Worm (Caenorhabditis elegans) whole organism, late embryonic: ENCODE measurements around the gene pqn-32.
A peak's percentile ranks its signal among the peaks of the same experiment; 100 is the strongest.

Source experiments
- C08G9.2 ChIP-seq: sonication (generic microtip); optimal IDR thresholded peaks from 2 replicates; lab custom pipeline; 2016; ENCODE audit warnings: mild to moderate bottlenecking, missing genetic modification characterization, moderate library complexity, missing compliant biosample characterization
- C38D4.7 ChIP-seq: fragments of 200-800 bp; sonication (Bioruptor generic); optimal IDR thresholded peaks from 2 replicates; lab custom pipeline; 2018; ENCODE audit warnings: mild to moderate bottlenecking, missing genetic modification characterization, moderate library complexity, missing compliant biosample characterization
- F13H6.1 ChIP-seq: sonication (generic microtip); optimal IDR thresholded peaks from 2 replicates; lab custom pipeline; 2016; ENCODE audit warnings: missing genetic modification characterization, missing compliant biosample characterization
- K02D7.2 ChIP-seq: sonication (generic microtip); optimal IDR thresholded peaks from 2 replicates; lab custom pipeline; 2017; ENCODE audit warnings: mild to moderate bottlenecking, missing genetic modification characterization, missing compliant biosample characterization
- ahr-1 ChIP-seq: sonication (generic microtip); optimal IDR thresholded peaks from 2 replicates; lab custom pipeline; 2016; ENCODE audit warnings: missing genetic modification characterization, missing compliant biosample characterization
- ama-1 ChIP-seq: fragments of 150-350 bp; optimal IDR thresholded peaks from 2 replicates; lab custom pipeline; 2014
- ceh-14 ChIP-seq: sonication (generic microtip); optimal IDR thresholded peaks from 2 replicates; lab custom pipeline; 2016; ENCODE audit warnings: missing genotype, missing genetic modification characterization, missing compliant biosample characterization
- ceh-18 ChIP-seq: sonication (generic microtip); optimal IDR thresholded peaks from 2 replicates; lab custom pipeline; 2016; ENCODE audit warnings: missing genetic modification characterization, missing compliant biosample characterization
- ceh-2 ChIP-seq: sonication (generic microtip); optimal IDR thresholded peaks from 2 replicates; lab custom pipeline; 2016; ENCODE audit warnings: missing genotype, missing genetic modification characterization, missing compliant biosample characterization
- ceh-31 ChIP-seq: sonication (generic microtip); optimal IDR thresholded peaks from 2 replicates; lab custom pipeline; 2016; ENCODE audit warnings: missing genetic modification characterization, missing compliant biosample characterization
- ceh-34 ChIP-seq: sonication (generic microtip); optimal IDR thresholded peaks from 2 replicates; lab custom pipeline; 2016; ENCODE audit warnings: mild to moderate bottlenecking, missing genetic modification characterization, missing compliant biosample characterization
- che-1 ChIP-seq: sonication (generic microtip); optimal IDR thresholded peaks from 2 replicates; lab custom pipeline; 2016; ENCODE audit warnings: mild to moderate bottlenecking, missing genetic modification characterization, missing compliant biosample characterization
- dmd-4 ChIP-seq: sonication (generic microtip); optimal IDR thresholded peaks from 2 replicates; lab custom pipeline; 2016; ENCODE audit warnings: borderline replicate concordance, missing genetic modification characterization, missing compliant biosample characterization
- elt-2 ChIP-seq: sonication (generic microtip); optimal IDR thresholded peaks from 2 replicates; lab custom pipeline; 2016; ENCODE audit warnings: missing genetic modification reagents, missing genetic modification characterization, missing compliant biosample characterization
- elt-4 ChIP-seq: sonication (generic microtip); optimal IDR thresholded peaks from 2 replicates; lab custom pipeline; 2016; ENCODE audit warnings: missing genetic modification characterization, missing compliant biosample characterization
- ets-4 ChIP-seq: sonication (generic microtip); optimal IDR thresholded peaks from 2 replicates; lab custom pipeline; 2016; ENCODE audit warnings: missing genetic modification characterization, missing compliant biosample characterization
- eyg-1 ChIP-seq: sonication (generic microtip); optimal IDR thresholded peaks from 2 replicates; lab custom pipeline; 2016; ENCODE audit warnings: missing genotype, missing genetic modification characterization, missing compliant biosample characterization
- fax-1 ChIP-seq: sonication (generic microtip); optimal IDR thresholded peaks from 2 replicates; lab custom pipeline; 2016; ENCODE audit warnings: missing genotype, missing genetic modification characterization, missing compliant biosample characterization
- hlh-15 ChIP-seq: sonication (generic microtip); optimal IDR thresholded peaks from 2 replicates; lab custom pipeline; 2016; ENCODE audit warnings: missing genetic modification characterization, missing compliant biosample characterization
- hlh-6 ChIP-seq: sonication (generic microtip); optimal IDR thresholded peaks from 2 replicates; lab custom pipeline; 2016; ENCODE audit warnings: missing genotype, missing genetic modification characterization, missing compliant biosample characterization
- hlh-8 ChIP-seq: sonication (generic microtip); optimal IDR thresholded peaks from 2 replicates; lab custom pipeline; 2016; ENCODE audit warnings: missing genotype, missing genetic modification characterization, missing compliant biosample characterization
- lim-6 ChIP-seq: sonication (generic microtip); optimal IDR thresholded peaks from 2 replicates; lab custom pipeline; 2016; ENCODE audit warnings: missing genetic modification characterization, missing compliant biosample characterization
- nhr-11 ChIP-seq: fragments of 150-350 bp; optimal IDR thresholded peaks from 2 replicates; lab custom pipeline; 2014; ENCODE audit warnings: missing biosample characterization, missing genetic modification characterization
- nhr-232 ChIP-seq: sonication (generic microtip); optimal IDR thresholded peaks from 2 replicates; lab custom pipeline; 2016; ENCODE audit warnings: missing genetic modification characterization, missing compliant biosample characterization
- pag-3 ChIP-seq: sonication (generic microtip); optimal IDR thresholded peaks from 2 replicates; lab custom pipeline; 2016; ENCODE audit warnings: missing compliant biosample characterization, missing genetic modification characterization, borderline replicate concordance
- pax-1 ChIP-seq: fragments of 150-350 bp; optimal IDR thresholded peaks from 2 replicates; lab custom pipeline; 2014; ENCODE audit warnings: missing biosample characterization, missing genetic modification characterization
- pha-2 ChIP-seq: sonication (generic microtip); optimal IDR thresholded peaks from 2 replicates; lab custom pipeline; 2017; ENCODE audit warnings: mild to moderate bottlenecking, missing genetic modification characterization, missing compliant biosample characterization
- pros-1 ChIP-seq: fragments of 150-350 bp; optimal IDR thresholded peaks from 2 replicates; lab custom pipeline; 2014; ENCODE audit warnings: missing biosample characterization, missing genetic modification reagents, missing genetic modification characterization
- ref-2 ChIP-seq: sonication (generic microtip); optimal IDR thresholded peaks from 2 replicates; lab custom pipeline; 2016; ENCODE audit warnings: missing genetic modification characterization, missing compliant biosample characterization
- rnt-1 ChIP-seq: sonication (generic microtip); optimal IDR thresholded peaks from 2 replicates; lab custom pipeline; 2016; ENCODE audit warnings: missing genetic modification characterization, missing compliant biosample characterization
- sdc-2 ChIP-seq: sonication (generic microtip); optimal IDR thresholded peaks from 2 replicates; lab custom pipeline; 2016; ENCODE audit warnings: missing genotype, missing genetic modification characterization, missing compliant biosample characterization
- sox-2 ChIP-seq: fragments of 200-800 bp; sonication (Bioruptor generic); IDR thresholded peaks from 2 replicates; pipeline ENCODE4 v1.3.6; 2022; ENCODE audit warnings: missing genetic modification reagents, missing genetic modification characterization, missing compliant biosample characterization
- syd-9 ChIP-seq: sonication (generic microtip); optimal IDR thresholded peaks from 2 replicates; lab custom pipeline; 2016; ENCODE audit warnings: mild to moderate bottlenecking, missing genetic modification characterization, moderate library complexity, missing compliant biosample characterization
- tbx-2 ChIP-seq: sonication (generic microtip); optimal IDR thresholded peaks from 2 replicates; lab custom pipeline; 2016; ENCODE audit warnings: missing genetic modification characterization, missing compliant biosample characterization
- tbx-7 ChIP-seq: sonication (generic microtip); optimal IDR thresholded peaks from 2 replicates; lab custom pipeline; 2016; ENCODE audit warnings: missing genotype, missing genetic modification characterization, missing compliant biosample characterization
- ttx-3 ChIP-seq: sonication (generic microtip); optimal IDR thresholded peaks from 2 replicates; lab custom pipeline; 2016; ENCODE audit warnings: missing genetic modification reagents, missing genetic modification characterization, missing compliant biosample characterization
- unc-3 ChIP-seq, 2 experiments: fragments of 200-800 bp in 1 of 2; sonication (Bioruptor generic) in 1 of 2; sonication (generic microtip) in 1 of 2; conservative IDR thresholded peaks in 1 of 2; optimal IDR thresholded peaks in 1 of 2; 2 replicates each; pipeline versions ENCODE4 v1.3.6 to Lab custom; 2016 to 2022; ENCODE audit warnings: missing compliant biosample characterization in 2 of 2, missing genetic modification characterization in 2 of 2, missing genetic modification reagents in 1 of 2
- unc-42 ChIP-seq: sonication (generic microtip); optimal IDR thresholded peaks from 2 replicates; lab custom pipeline; 2016; ENCODE audit warnings: missing genotype, missing genetic modification characterization, missing compliant biosample characterization
- unc-55 ChIP-seq: sonication (generic microtip); optimal IDR thresholded peaks from 2 replicates; lab custom pipeline; 2017; ENCODE audit warnings: missing biosample characterization, missing genetic modification reagents, missing genetic modification characterization
- unc-86 ChIP-seq: sonication (generic microtip); optimal IDR thresholded peaks from 2 replicates; lab custom pipeline; 2016; ENCODE audit warnings: missing genetic modification characterization, missing compliant biosample characterization
- zip-5 ChIP-seq: sonication (generic microtip); optimal IDR thresholded peaks from 2 replicates; lab custom pipeline; 2016; ENCODE audit warnings: missing genetic modification characterization, missing compliant biosample characterization
- ztf-16 ChIP-seq: sonication (generic microtip); optimal IDR thresholded peaks from 2 replicates; lab custom pipeline; 2017; ENCODE audit warnings: missing genetic modification characterization, missing compliant biosample characterization

pqn-32 gene

ce11 chrII:13117135-13117534, 9.3 kb downstream of the pqn-32 start, which contains the start of gene gfm-1:
gfm-1 (plus strand) TSS chrII:13117483.
- TF ChIP-seq hlh-8 (tag; lab: Kevin White, UChicago) (peak; percentile 81), ahr-1 (tag; lab: Kevin White, UChicago) (peak; percentile 36), tbx-2 (tag; lab: Kevin White, UChicago) (peak; percentile 85), hlh-15 (tag; lab: Kevin White, UChicago) (peak; percentile 25), ets-4 (peak; percentile 67), C08G9.2 (tag; lab: Kevin White, UChicago) (peak; percentile 84), unc-86 (tag; lab: Kevin White, UChicago) (peak; percentile 5), pax-1 (no peak), sdc-2 (peak; percentile 29), pha-2 (tag; lab: Kevin White, UChicago) (peak; percentile 27), syd-9 (tag; lab: Kevin White, UChicago) (no peak), fax-1 (tag; lab: Kevin White, UChicago) (peak; percentile 53), ceh-14 (peak; percentile 41), ceh-2 (peak; percentile 84), ref-2 (tag; lab: Kevin White, UChicago) (peak; percentile 81), lim-6 (tag; lab: Kevin White, UChicago) (peak; percentile 13), elt-2 (tag; lab: Kevin White, UChicago) (peak; percentile 63), sox-2 (GFP tag; lab: Robert Waterston, UW) (no peak), tbx-7 (tag; lab: Kevin White, UChicago) (peak; percentile 86), ztf-16 (tag; lab: Kevin White, UChicago) (no peak), ttx-3 (tag; lab: Kevin White, UChicago) (peak; percentile 25), unc-55 (GFP tag; lab: Kevin White, UChicago) (no peak), rnt-1 (peak; percentile 26), nhr-11 (tag; lab: Kevin White, UChicago) (no peak), unc-42 (peak; percentile 41), hlh-6 (tag; lab: Kevin White, UChicago) (no peak), che-1 (tag; lab: Kevin White, UChicago) (no peak), ceh-18 (no peak), ceh-31 (tag; lab: Kevin White, UChicago) (peak; percentile 87), zip-5 (tag; lab: Kevin White, UChicago) (peak; percentile 86), ceh-34 (tag; lab: Kevin White, UChicago) (peak; percentile 14)

- TF ChIP-seq pha-2 (tag; lab: Kevin White, UChicago): no peak
These were observed 14.9 kb downstream of the pqn-32 start, which contains the start of gene bath-45 for ce11 chrII:13122720-13123119. bath-45 (plus strand) TSS chrII:13123020.

DNA sequence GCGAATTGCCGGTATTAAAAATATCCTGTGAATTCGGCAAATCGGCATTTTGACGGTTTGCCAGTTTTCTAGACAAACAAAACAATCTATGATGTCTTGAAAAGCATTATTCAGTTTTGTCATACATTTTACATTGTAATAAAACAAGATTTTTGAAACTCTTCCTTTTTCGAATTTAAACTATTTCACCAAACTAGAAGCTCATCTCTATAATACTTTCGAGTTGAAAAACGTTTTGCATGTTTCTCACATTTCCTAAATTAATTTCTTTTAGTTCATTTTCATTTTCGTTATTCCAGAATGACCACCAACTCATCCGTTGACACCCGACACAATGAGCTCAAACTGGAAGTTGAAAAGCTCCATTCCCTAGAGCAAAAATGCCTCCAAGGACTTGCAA, 21.8 kb downstream of the pqn-32 start, which contains the start of gene F29C12.6:
Gene F29C12.6 (plus strand): TSS at position 301 of the 400 bp plus-strand sequence.
- TF ChIP-seq dmd-4 (tag; lab: Kevin White, UChicago) (no peak), ceh-14 (no peak), eyg-1 (tag; lab: Kevin White, UChicago) (no peak), pag-3 (tag; lab: Kevin White, UChicago) (no peak), pax-1 (no peak), K02D7.2 (tag; lab: Kevin White, UChicago) (no peak), pros-1 (no peak), tbx-2 (tag; lab: Kevin White, UChicago) (no peak), ama-1 (no peak), nhr-232 (tag; lab: Kevin White, UChicago) (no peak), C38D4.7 (GFP tag; lab: Kevin White, UChicago) (no peak), syd-9 (tag; lab: Kevin White, UChicago) (no peak), F13H6.1 (tag; lab: Kevin White, UChicago) (no peak), sox-2 (GFP tag; lab: Robert Waterston, UW) (no peak), ztf-16 (tag; lab: Kevin White, UChicago) (no peak), elt-4 (no peak), unc-3 (GFP tag; conservative IDR thresholded peaks at IDR 0.05; lab: Robert Waterston, UW) (no peak), unc-3 (tag; optimal IDR thresholded peaks at IDR 0.05; lab: Kevin White, UChicago) (no peak)
